Worm (Caenorhabditis elegans) whole organism, young adult: ENCODE results near the gene Y39G8B.5.
A peak's percentile ranks its signal among the peaks of the same experiment; 100 is the strongest.
"Not testable (repeated sequence)": the region's sequence is repeated elsewhere in the genome, so short reads cannot be mapped to it uniquely, and the experiment has no call there.

Experiments
- D2030.7 ChIP-seq: fragments of 200-800 bp; sonication (Bioruptor generic); IDR thresholded peaks from 2 replicates; pipeline ENCODE4 v1.3.6; 2022; ENCODE audit warnings: missing genetic modification reagents, missing genetic modification characterization, missing compliant biosample characterization
- F10E7.11 ChIP-seq: sonication (generic microtip); optimal IDR thresholded peaks from 2 replicates; lab custom pipeline; 2017; ENCODE audit warnings: mild to moderate bottlenecking, missing genetic modification characterization, moderate library complexity, missing compliant biosample characterization
- F23B12.7 ChIP-seq: sonication (generic microtip); optimal IDR thresholded peaks from 2 replicates; lab custom pipeline; 2017; ENCODE audit warnings: missing genetic modification characterization, mild to moderate bottlenecking, missing compliant biosample characterization, antibody characterized with exemption, moderate library complexity; ENCODE audit not compliant: insufficient read depth
- F33H1.4 ChIP-seq: fragments of 200-800 bp; sonication (Bioruptor generic); IDR thresholded peaks from 2 replicates; pipeline ENCODE4 v1.3.6; 2022; ENCODE audit warnings: missing genetic modification reagents, missing genetic modification characterization, missing compliant biosample characterization
- F37B4.10 ChIP-seq: fragments of 200-800 bp; sonication (Bioruptor generic); IDR thresholded peaks from 2 replicates; pipeline ENCODE4 v1.3.6; 2022; ENCODE audit warnings: missing genetic modification characterization, missing compliant biosample characterization
- F52B5.7 ChIP-seq: sonication (generic microtip); optimal IDR thresholded peaks from 2 replicates; lab custom pipeline; 2016; ENCODE audit warnings: mild to moderate bottlenecking, missing genetic modification characterization, missing compliant biosample characterization
- K11D2.4 ChIP-seq: fragments of 200-800 bp; sonication (Bioruptor generic); IDR thresholded peaks from 2 replicates; pipeline ENCODE4 v1.3.6; 2022; ENCODE audit warnings: missing genetic modification reagents, missing genetic modification characterization, missing compliant biosample characterization
- Y79H2A.3 ChIP-seq: fragments of 200-800 bp; sonication (Bioruptor generic); conservative IDR thresholded peaks from 2 replicates; pipeline ENCODE4 v1.3.6; 2022; ENCODE audit warnings: missing genetic modification reagents, missing genetic modification characterization, missing compliant biosample characterization
- ZK185.1 ChIP-seq: sonication (generic microtip); optimal IDR thresholded peaks from 2 replicates; lab custom pipeline; 2016; ENCODE audit warnings: mild to moderate bottlenecking, missing genetic modification characterization, missing compliant biosample characterization; ENCODE audit not compliant: poor library complexity, severe bottlenecking
- atf-7 ChIP-seq: sonication (generic microtip); optimal IDR thresholded peaks from 2 replicates; lab custom pipeline; 2017; ENCODE audit warnings: mild to moderate bottlenecking, missing genetic modification characterization, missing compliant biosample characterization
- attf-3 ChIP-seq: fragments of 200-800 bp; sonication (Bioruptor generic); conservative IDR thresholded peaks from 2 replicates; pipeline ENCODE4 v1.3.6; 2022; ENCODE audit warnings: missing genetic modification reagents, missing genetic modification characterization, missing compliant biosample characterization
- attf-5 ChIP-seq: fragments of 200-800 bp; sonication (Bioruptor generic); optimal IDR thresholded peaks from 2 replicates; lab custom pipeline; 2018; ENCODE audit warnings: mild to moderate bottlenecking, missing genetic modification characterization, missing compliant biosample characterization
- attf-6 ChIP-seq: fragments of 200-800 bp; sonication (Bioruptor generic); IDR thresholded peaks from 2 replicates; pipeline ENCODE4 v1.3.6; 2022; ENCODE audit warnings: missing genetic modification reagents, missing genetic modification characterization, missing compliant biosample characterization
- bed-1 ChIP-seq: fragments of 200-800 bp; sonication (Bioruptor generic); IDR thresholded peaks from 2 replicates; pipeline ENCODE4 v1.3.6; 2022; ENCODE audit warnings: missing genetic modification reagents, missing genetic modification characterization, missing compliant biosample characterization
- bed-2 ChIP-seq: fragments of 200-800 bp; sonication (Bioruptor generic); IDR thresholded peaks from 2 replicates; pipeline ENCODE4 v1.3.6; 2022; ENCODE audit warnings: missing genetic modification reagents, missing genetic modification characterization, missing compliant biosample characterization
- cebp-2 ChIP-seq: fragments of 200-800 bp; sonication (Bioruptor generic); IDR thresholded peaks from 2 replicates; pipeline ENCODE4 v1.3.6; 2022; ENCODE audit warnings: missing genetic modification characterization, missing compliant biosample characterization
- ceh-100 ChIP-seq: fragments of 200-800 bp; sonication (Bioruptor generic); IDR thresholded peaks from 2 replicates; pipeline ENCODE4 v1.3.6; 2022; ENCODE audit warnings: missing genetic modification reagents, missing genetic modification characterization, missing compliant biosample characterization
- ceh-58 ChIP-seq: fragments of 200-800 bp; sonication (Bioruptor generic); IDR thresholded peaks from 2 replicates; pipeline ENCODE4 v1.3.6; 2022; ENCODE audit warnings: missing genetic modification characterization, missing compliant biosample characterization
- egl-18 ChIP-seq: fragments of 200-800 bp; sonication (Bioruptor generic); IDR thresholded peaks from 2 replicates; pipeline ENCODE4 v1.3.6; 2022; ENCODE audit warnings: missing genetic modification reagents, missing genetic modification characterization, missing compliant biosample characterization
- egl-44 ChIP-seq: fragments of 200-800 bp; sonication (Bioruptor generic); IDR thresholded peaks from 2 replicates; pipeline ENCODE4 v1.3.6; 2022; ENCODE audit warnings: missing genetic modification reagents, missing genetic modification characterization, missing compliant biosample characterization
- egrh-3 ChIP-seq: fragments of 200-800 bp; sonication (Bioruptor generic); IDR thresholded peaks from 2 replicates; pipeline ENCODE4 v1.3.6; 2022; ENCODE audit warnings: missing genetic modification reagents, missing genetic modification characterization, missing compliant biosample characterization
- ekl-4 ChIP-seq: fragments of 200-800 bp; sonication (Bioruptor generic); IDR thresholded peaks from 2 replicates; pipeline ENCODE4 v1.3.6; 2022; ENCODE audit warnings: missing genetic modification reagents, missing genetic modification characterization, missing compliant biosample characterization
- ets-4 ChIP-seq: fragments of 200-800 bp; sonication (Bioruptor generic); optimal IDR thresholded peaks from 2 replicates; lab custom pipeline; 2018; ENCODE audit warnings: mild to moderate bottlenecking, missing genetic modification characterization, missing compliant biosample characterization
- hsf-1 ChIP-seq: fragments of 200-800 bp; sonication (Bioruptor generic); IDR thresholded peaks from 2 replicates; pipeline ENCODE4 v1.3.6; 2022; ENCODE audit warnings: missing genetic modification reagents, missing genetic modification characterization, missing compliant biosample characterization
- lag-1 ChIP-seq: fragments of 200-800 bp; sonication (Bioruptor generic); IDR thresholded peaks from 2 replicates; pipeline ENCODE4 v1.3.6; 2022; ENCODE audit warnings: missing genetic modification reagents, missing genetic modification characterization, missing compliant biosample characterization
- let-526 ChIP-seq: fragments of 200-800 bp; sonication (Bioruptor generic); IDR thresholded peaks from 2 replicates; pipeline ENCODE4 v1.3.6; 2022; ENCODE audit warnings: missing genetic modification reagents, missing genetic modification characterization, missing compliant biosample characterization
- let-607 ChIP-seq, 2 experiments: fragments of 200-800 bp in 1 of 2; sonication (Bioruptor generic) in 1 of 2; sonication (generic microtip) in 1 of 2; optimal IDR thresholded peaks; 2 replicates each; lab custom pipeline; 2016 to 2018; ENCODE audit warnings: mild to moderate bottlenecking in 2 of 2, missing compliant biosample characterization in 2 of 2, missing genetic modification characterization in 2 of 2, moderate library complexity in 2 of 2, missing genotype in 1 of 2
- lin-26 ChIP-seq: fragments of 200-800 bp; sonication (Bioruptor generic); IDR thresholded peaks from 2 replicates; pipeline ENCODE4 v1.3.6; 2022; ENCODE audit warnings: missing genetic modification reagents, missing genetic modification characterization, missing compliant biosample characterization
- madf-3 ChIP-seq: fragments of 200-800 bp; sonication (Bioruptor generic); IDR thresholded peaks from 2 replicates; pipeline ENCODE4 v1.3.6; 2022; ENCODE audit warnings: missing genetic modification reagents, missing genetic modification characterization, missing compliant biosample characterization
- mcd-1 ChIP-seq: fragments of 200-800 bp; sonication (Bioruptor generic); IDR thresholded peaks from 2 replicates; pipeline ENCODE4 v1.3.6; 2022; ENCODE audit warnings: missing genetic modification reagents, missing genetic modification characterization, missing compliant biosample characterization
- mes-4 ChIP-seq: sonication (generic microtip); optimal IDR thresholded peaks from 2 replicates; lab custom pipeline; 2016; ENCODE audit warnings: missing genotype, missing genetic modification characterization, missing compliant biosample characterization
- mxl-1 ChIP-seq: sonication (generic microtip); optimal IDR thresholded peaks from 2 replicates; lab custom pipeline; 2016; ENCODE audit warnings: missing genetic modification characterization, missing compliant biosample characterization
- nfyb-1 ChIP-seq: fragments of 200-800 bp; sonication (Bioruptor generic); IDR thresholded peaks from 2 replicates; pipeline ENCODE4 v1.3.6; 2022; ENCODE audit warnings: missing genetic modification reagents, missing genetic modification characterization, missing compliant biosample characterization
- nhr-120 ChIP-seq: fragments of 200-800 bp; sonication (Bioruptor generic); IDR thresholded peaks from 2 replicates; pipeline ENCODE4 v1.3.6; 2022; ENCODE audit warnings: missing genetic modification characterization, missing compliant biosample characterization
- nhr-27 ChIP-seq: fragments of 200-800 bp; sonication (Bioruptor generic); optimal IDR thresholded peaks from 2 replicates; lab custom pipeline; 2018; ENCODE audit warnings: mild to moderate bottlenecking, missing genetic modification characterization, moderate library complexity, missing compliant biosample characterization
- nhr-80 ChIP-seq: sonication (generic microtip); optimal IDR thresholded peaks from 2 replicates; lab custom pipeline; 2016; ENCODE audit warnings: missing genetic modification characterization, missing compliant biosample characterization
- pbrm-1 ChIP-seq: fragments of 200-800 bp; sonication (Bioruptor generic); IDR thresholded peaks from 2 replicates; pipeline ENCODE4 v1.3.6; 2022; ENCODE audit warnings: missing genetic modification reagents, missing genetic modification characterization, missing compliant biosample characterization
- rcor-1 ChIP-seq: fragments of 200-800 bp; sonication (Bioruptor generic); IDR thresholded peaks from 2 replicates; pipeline ENCODE4 v1.3.6; 2022; ENCODE audit warnings: missing genetic modification reagents, missing genetic modification characterization, missing compliant biosample characterization
- sea-2 ChIP-seq: fragments of 200-800 bp; sonication (Bioruptor generic); IDR thresholded peaks from 2 replicates; pipeline ENCODE4 v1.3.6; 2022; ENCODE audit warnings: missing genetic modification characterization, missing compliant biosample characterization
- sptf-2 ChIP-seq: fragments of 200-800 bp; sonication (Bioruptor generic); optimal IDR thresholded peaks from 2 replicates; lab custom pipeline; 2018; ENCODE audit warnings: mild to moderate bottlenecking, missing genetic modification characterization, missing compliant biosample characterization
- zfh-2 ChIP-seq: fragments of 200-800 bp; sonication (Bioruptor generic); conservative IDR thresholded peaks from 2 replicates; pipeline ENCODE4 v1.3.6; 2022; ENCODE audit warnings: missing genetic modification reagents, missing genetic modification characterization, missing compliant biosample characterization
- ztf-25 ChIP-seq: fragments of 200-800 bp; sonication (Bioruptor generic); IDR thresholded peaks from 2 replicates; pipeline ENCODE4 v1.3.6; 2022; ENCODE audit warnings: missing genetic modification reagents, missing genetic modification characterization, missing compliant biosample characterization
- ztf-26 ChIP-seq: sonication (generic microtip); optimal IDR thresholded peaks from 2 replicates; lab custom pipeline; 2017; ENCODE audit warnings: missing genetic modification characterization, missing compliant biosample characterization
- ztf-6 ChIP-seq: fragments of 200-800 bp; sonication (Bioruptor generic); IDR thresholded peaks from 2 replicates; pipeline ENCODE4 v1.3.6; 2022; ENCODE audit warnings: missing genetic modification reagents, missing genetic modification characterization, missing compliant biosample characterization

Gene Y39G8B.5

DNA sequence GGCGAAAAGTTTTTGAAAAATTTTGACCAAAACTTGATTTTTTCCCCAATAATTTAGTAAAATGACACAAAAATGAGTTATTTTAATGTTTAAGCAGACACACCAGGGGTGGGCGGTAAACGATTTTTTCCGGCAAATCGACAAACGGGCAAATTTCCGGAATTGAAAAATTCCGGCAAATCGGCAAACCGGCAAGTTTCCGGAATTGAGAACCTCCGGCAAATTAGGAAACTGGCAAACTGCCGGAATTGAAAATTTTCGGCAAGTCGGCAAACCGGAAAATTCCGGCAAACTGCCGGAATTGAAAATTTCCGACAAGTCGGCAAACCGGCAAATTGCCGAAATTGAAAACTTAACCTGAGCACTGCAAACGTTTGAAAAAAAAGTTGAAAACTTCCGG is 41.1 kb upstream of the Y39G8B.5 start (continued):
- TF ChIP-seq K11D2.4 (peak; percentile 66), nhr-80 (tag; lab: Kevin White, UChicago) (no peak), mcd-1 (peak; percentile 32; the same call in 1 of the 2 replicates), sptf-2 (GFP tag; lab: Kevin White, UChicago) (no peak), zfh-2 (no peak; the same call in 1 of the 2 replicates), pbrm-1 (GFP tag; lab: Robert Waterston, UW) (no peak), nhr-27 (no peak), bed-2 (no peak), ceh-100 (peak; percentile 46; the same call in 1 of the 2 replicates), ceh-58 (no peak), ztf-26 (tag; lab: Kevin White, UChicago) (no peak), mes-4 (no peak), F23B12.7 (no peak), ztf-25 (GFP tag; lab: Robert Waterston, UW) (no peak), madf-3 (GFP tag; lab: Robert Waterston, UW) (no peak), F10E7.11 (tag; lab: Kevin White, UChicago) (no peak), let-607 (tag; optimal IDR thresholded peaks at IDR 0.05; lab: Kevin White, UChicago) (no peak), ZK185.1 (no peak), mxl-1 (tag; lab: Kevin White, UChicago) (peak; percentile 14)

DNA sequence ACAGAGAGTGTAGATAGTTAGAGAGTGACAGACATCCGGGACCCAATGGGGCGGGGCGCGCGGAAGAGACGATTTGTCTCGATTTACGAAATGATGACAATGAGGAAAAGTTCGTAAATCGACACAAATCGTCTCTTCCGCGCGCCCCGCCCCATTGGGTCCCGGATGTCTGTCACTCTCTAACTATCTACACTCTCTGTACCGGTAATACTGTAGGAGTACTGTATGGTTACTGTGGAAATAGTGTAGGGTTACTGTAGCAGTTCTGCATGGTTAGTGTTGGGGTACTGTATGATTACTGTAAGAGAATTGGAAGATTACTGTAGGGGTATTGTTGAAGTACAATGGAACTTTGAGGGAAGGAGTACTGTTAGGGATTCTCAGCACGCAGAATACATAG is 29.6 kb upstream of the Y39G8B.5 start, which contains the start of gene F01D5.10:
TSS of gene F01D5.10 (minus strand) at position 101 of the 400 bp plus-strand sequence.
- TF ChIP-seq atf-7; bed-1 (GFP tag; lab: Robert Waterston, UW); mcd-1: not testable (repeated sequence)

DNA sequence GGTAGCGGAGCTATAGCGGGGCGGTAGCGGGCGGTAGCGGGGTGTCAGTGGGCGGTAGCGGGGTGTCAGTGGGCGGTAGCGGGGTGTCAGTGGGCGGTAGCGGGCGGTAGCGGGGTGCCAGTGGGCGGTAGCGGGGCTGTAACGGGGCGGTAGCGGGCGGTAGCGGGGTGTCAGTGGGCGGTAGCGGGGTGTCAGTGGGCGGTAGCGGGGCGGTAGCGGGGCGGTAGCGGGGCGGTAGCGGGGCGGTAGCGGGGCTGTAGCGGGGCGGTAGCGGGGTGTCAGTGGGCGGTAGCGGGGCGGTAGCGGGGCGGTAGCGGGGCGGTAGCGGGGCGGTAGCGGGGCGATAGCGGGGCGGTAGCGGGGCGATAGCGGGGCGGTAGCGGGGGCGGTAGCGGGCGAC is 28.0 kb upstream of the Y39G8B.5 start:
- 0 out of 2 replicates have a peak, but pooled peaks have one; percentile 19 for TF ChIP-seq K11D2.4
- peak; percentile 100 for TF ChIP-seq egrh-3 (GFP tag; lab: Robert Waterston, UW)
- TF ChIP-seq cebp-2 (GFP tag; lab: Robert Waterston, UW): peak; percentile 88; the same call in 1 of the 2 replicates
- peak; percentile 14 for TF ChIP-seq attf-5 (GFP tag; lab: Kevin White, UChicago)
- peak; percentile 45; the same call in 1 of the 2 replicates for TF ChIP-seq egl-44 (GFP tag; lab: Robert Waterston, UW)
- 0 out of 2 replicates have a peak, but pooled peaks have one; percentile 9 for TF ChIP-seq nhr-120 (GFP tag; lab: Robert Waterston, UW)
- TF ChIP-seq F37B4.10 (GFP tag; lab: Robert Waterston, UW): 0 out of 2 replicates have a peak, but pooled peaks have one; percentile 83
- TF ChIP-seq zfh-2: peak; percentile 96
- peak; percentile 72; the same call in 1 of the 2 replicates for TF ChIP-seq let-526 (GFP tag; lab: Robert Waterston, UW)
- TF ChIP-seq ets-4 (GFP tag; lab: Kevin White, UChicago): peak; percentile 13
- TF ChIP-seq ceh-58: peak; percentile 92; the same call in 1 of the 2 replicates
- TF ChIP-seq rcor-1 (GFP tag; lab: Robert Waterston, UW): peak; percentile 8; the same call in 1 of the 2 replicates
- peak; percentile 60; the same call in 1 of the 2 replicates for TF ChIP-seq hsf-1 (GFP tag; lab: Robert Waterston, UW)
- TF ChIP-seq F33H1.4 (GFP tag; lab: Robert Waterston, UW): 0 out of 2 replicates have a peak, but pooled peaks have one; percentile 9
- peak; percentile 18 for TF ChIP-seq F52B5.7 (tag; lab: Kevin White, UChicago)
- TF ChIP-seq F10E7.11 (tag; lab: Kevin White, UChicago): peak; percentile 2
- TF ChIP-seq ztf-25 (GFP tag; lab: Robert Waterston, UW): peak; percentile 81
- 0 out of 2 replicates have a peak, but pooled peaks have one; percentile 75 for TF ChIP-seq lin-26
- TF ChIP-seq lag-1 (GFP tag; lab: Robert Waterston, UW): 0 out of 2 replicates have a peak, but pooled peaks have one; percentile 43
- TF ChIP-seq ztf-6 (GFP tag; lab: Robert Waterston, UW): peak; percentile 12; the same call in 1 of the 2 replicates
- peak; percentile 56 for TF ChIP-seq ekl-4 (GFP tag; lab: Robert Waterston, UW)
- TF ChIP-seq bed-2: 0 out of 2 replicates have a peak, but pooled peaks have one; percentile 27
- 0 out of 2 replicates have a peak, but pooled peaks have one; percentile 15 for TF ChIP-seq Y79H2A.3 (GFP tag; lab: Robert Waterston, UW)
- peak; percentile 61 for TF ChIP-seq mcd-1
- peak; percentile 40; the same call in 1 of the 2 replicates for TF ChIP-seq D2030.7 (GFP tag; lab: Robert Waterston, UW)
- TF ChIP-seq sptf-2 (GFP tag; lab: Kevin White, UChicago): peak; percentile 40
- 0 out of 2 replicates have a peak, but pooled peaks have one; percentile 61 for TF ChIP-seq egl-18 (GFP tag; lab: Robert Waterston, UW)
- TF ChIP-seq nfyb-1 (GFP tag; lab: Robert Waterston, UW): 0 out of 2 replicates have a peak, but pooled peaks have one; percentile 27
- TF ChIP-seq attf-3 (GFP tag; lab: Robert Waterston, UW): peak; percentile 67
- peak; percentile 68; the same call in 1 of the 2 replicates for TF ChIP-seq sea-2 (GFP tag; lab: Robert Waterston, UW)
- TF ChIP-seq attf-6 (GFP tag; lab: Robert Waterston, UW): 0 out of 2 replicates have a peak, but pooled peaks have one; percentile 30
